Fruit fly (Drosophila melanogaster): Measurements from ENCODE around the gene eas.

- TF ChIP-seq ttk (optimal IDR thresholded peaks at IDR 0.05) (no peak), Sin3A (optimal IDR thresholded peaks at IDR 0.05) (no peak), Myc (optimal IDR thresholded peaks at IDR 0.05) (no peak), insv (optimal IDR thresholded peaks at IDR 0.05) (no peak), psq (optimal IDR thresholded peaks at IDR 0.05) (no peak)
These were observed 655 bp downstream of the eas start for dm6 chrX:16278783-16279182.

Data from Kc167 (cell line).